Worm (Caenorhabditis elegans) whole organism, L2 larva: Measurements from ENCODE around the gene egl-27.

ENCODE experiments used
- C34F6.9 ChIP-seq: fragments of 150-350 bp; optimal IDR thresholded peaks from 2 replicates; lab custom pipeline; 2014; ENCODE audit warnings: missing biosample characterization, missing genetic modification characterization
- F13H6.1 ChIP-seq: sonication (generic microtip); optimal IDR thresholded peaks from 2 replicates; lab custom pipeline; 2016; ENCODE audit warnings: missing genetic modification characterization, missing compliant biosample characterization
- R02D3.7 ChIP-seq: fragments of 150-350 bp; optimal IDR thresholded peaks from 2 replicates; lab custom pipeline; 2014; ENCODE audit warnings: missing biosample characterization, missing genetic modification characterization
- Y55F3AM.14 ChIP-seq: fragments of 200-800 bp; sonication (Bioruptor generic); optimal IDR thresholded peaks from 2 replicates; lab custom pipeline; 2018; ENCODE audit warnings: mild to moderate bottlenecking, missing genetic modification characterization, missing compliant biosample characterization
- alr-1 ChIP-seq: fragments of 150-350 bp; optimal IDR thresholded peaks from 2 replicates; lab custom pipeline; 2014; ENCODE audit warnings: missing biosample characterization, missing genetic modification characterization
- aly-2 ChIP-seq: fragments of 150-350 bp; optimal IDR thresholded peaks from 2 replicates; lab custom pipeline; 2014; ENCODE audit warnings: missing biosample characterization, missing genetic modification characterization
- ama-1 ChIP-seq: fragments of 150-350 bp; optimal IDR thresholded peaks from 2 replicates; lab custom pipeline; 2018; ENCODE audit warnings: inconsistent platforms
- ceh-82 ChIP-seq: fragments of 150-350 bp; optimal IDR thresholded peaks from 2 replicates; lab custom pipeline; 2014; ENCODE audit warnings: missing biosample characterization, missing genetic modification characterization
- crh-2 ChIP-seq: sonication (generic microtip); optimal IDR thresholded peaks from 2 replicates; lab custom pipeline; 2017; ENCODE audit warnings: missing biosample characterization, missing genetic modification characterization
- egl-27 ChIP-seq: sonication (generic microtip); optimal IDR thresholded peaks from 3 replicates; lab custom pipeline; 2017; ENCODE audit warnings: missing biosample characterization, missing genetic modification reagents, missing genetic modification characterization
- elt-3 ChIP-seq: sonication (generic microtip); optimal IDR thresholded peaks from 2 replicates; lab custom pipeline; 2017; ENCODE audit warnings: missing biosample characterization, missing genetic modification characterization
- fos-1 ChIP-seq: fragments of 150-350 bp; optimal IDR thresholded peaks from 2 replicates; lab custom pipeline; 2014; ENCODE audit warnings: missing biosample characterization, missing genetic modification characterization
- gmeb-1 ChIP-seq: fragments of 150-350 bp; optimal IDR thresholded peaks from 2 replicates; lab custom pipeline; 2014; ENCODE audit warnings: missing biosample characterization, missing genetic modification characterization
- lin-11 ChIP-seq: fragments of 150-350 bp; sonication (generic microtip); optimal IDR thresholded peaks from 2 replicates; lab custom pipeline; 2014; ENCODE audit warnings: missing biosample characterization, missing genetic modification characterization, inconsistent platforms, mixed read lengths
- lin-13 ChIP-seq: fragments of 150-350 bp; optimal IDR thresholded peaks from 2 replicates; lab custom pipeline; 2014; ENCODE audit warnings: missing biosample characterization, missing genetic modification reagents, missing genetic modification characterization
- lin-39 ChIP-seq: fragments of 150-350 bp; optimal IDR thresholded peaks from 2 replicates; lab custom pipeline; 2014; ENCODE audit warnings: missing biosample characterization, missing genetic modification reagents, missing genetic modification characterization
- lsy-2 ChIP-seq, 2 experiments: fragments of 150-350 bp in 1 of 2; sonication (generic microtip) in 1 of 2; optimal IDR thresholded peaks; 2 replicates each; lab custom pipeline; 2014 to 2017; ENCODE audit warnings: missing biosample characterization in 2 of 2, missing genetic modification characterization in 2 of 2
- mab-5 ChIP-seq: fragments of 150-350 bp; optimal IDR thresholded peaks from 2 replicates; lab custom pipeline; 2014; ENCODE audit warnings: missing biosample characterization, missing genetic modification characterization
- mdl-1 ChIP-seq, 2 experiments: fragments of 150-350 bp in 1 of 2; sonication (generic microtip) in 1 of 2; optimal IDR thresholded peaks; 2 replicates each; lab custom pipeline; 2017; ENCODE audit warnings: missing biosample characterization in 2 of 2, missing genetic modification characterization in 2 of 2
- nhr-10 ChIP-seq: sonication (generic microtip); optimal IDR thresholded peaks from 2 replicates; lab custom pipeline; 2017; ENCODE audit warnings: missing biosample characterization, missing genetic modification characterization
- nhr-11 ChIP-seq: fragments of 150-350 bp; optimal IDR thresholded peaks from 2 replicates; lab custom pipeline; 2014; ENCODE audit warnings: missing biosample characterization, missing genetic modification characterization
- nhr-12 ChIP-seq: fragments of 150-350 bp; optimal IDR thresholded peaks from 2 replicates; lab custom pipeline; 2014; ENCODE audit warnings: missing biosample characterization, missing genetic modification characterization
- nhr-129 ChIP-seq: fragments of 150-350 bp; optimal IDR thresholded peaks from 2 replicates; lab custom pipeline; 2014; ENCODE audit warnings: missing biosample characterization, missing genetic modification characterization
- nhr-21 ChIP-seq: fragments of 150-350 bp; optimal IDR thresholded peaks from 2 replicates; lab custom pipeline; 2014; ENCODE audit warnings: missing biosample characterization, missing genetic modification characterization
- nhr-23 ChIP-seq: fragments of 150-350 bp; optimal IDR thresholded peaks from 2 replicates; lab custom pipeline; 2014; ENCODE audit warnings: missing biosample characterization, missing genetic modification reagents, missing genetic modification characterization
- nhr-237 ChIP-seq: fragments of 150-350 bp; optimal IDR thresholded peaks from 2 replicates; lab custom pipeline; 2014; ENCODE audit warnings: missing biosample characterization, missing genetic modification characterization
- nhr-25 ChIP-seq: fragments of 150-350 bp; sonication (generic microtip); optimal IDR thresholded peaks from 3 replicates; lab custom pipeline; 2014; ENCODE audit warnings: missing biosample characterization, missing genetic modification characterization
- nhr-6 ChIP-seq: fragments of 150-350 bp; optimal IDR thresholded peaks from 2 replicates; lab custom pipeline; 2014; ENCODE audit warnings: missing biosample characterization, missing genetic modification characterization
- peb-1 ChIP-seq: fragments of 150-350 bp; optimal IDR thresholded peaks from 2 replicates; lab custom pipeline; 2014; ENCODE audit warnings: missing biosample characterization, missing genetic modification characterization
- sma-3 ChIP-seq: sonication (generic microtip); optimal IDR thresholded peaks from 2 replicates; lab custom pipeline; 2016; ENCODE audit warnings: missing genetic modification reagents, missing genetic modification characterization, missing compliant biosample characterization
- sma-9 ChIP-seq, 2 experiments: fragments of 150-350 bp in 1 of 2; sonication (generic microtip) in 1 of 2; optimal IDR thresholded peaks; 2 replicates each; lab custom pipeline; 2014 to 2016; ENCODE audit warnings: missing genetic modification characterization in 2 of 2, mild to moderate bottlenecking in 1 of 2, missing biosample characterization in 1 of 2, missing compliant biosample characterization in 1 of 2, missing genetic modification reagents in 1 of 2, moderate library complexity in 1 of 2
- snpc-4 ChIP-seq: fragments of 150-350 bp; optimal IDR thresholded peaks from 2 replicates; lab custom pipeline; 2014; ENCODE audit warnings: missing biosample characterization, missing genetic modification characterization
- unc-39 ChIP-seq: fragments of 150-350 bp; optimal IDR thresholded peaks from 2 replicates; lab custom pipeline; 2014; ENCODE audit warnings: missing biosample characterization, missing genetic modification characterization
- unc-55 ChIP-seq: fragments of 150-350 bp; sonication (generic microtip); optimal IDR thresholded peaks from 3 replicates; lab custom pipeline; 2014; ENCODE audit warnings: missing biosample characterization, missing genetic modification reagents, missing genetic modification characterization
- unc-62 ChIP-seq: fragments of 150-350 bp; optimal IDR thresholded peaks from 2 replicates; lab custom pipeline; 2014; ENCODE audit warnings: missing biosample characterization, missing genetic modification reagents, missing genetic modification characterization
- zag-1 ChIP-seq: fragments of 150-350 bp; optimal IDR thresholded peaks from 2 replicates; lab custom pipeline; 2014; ENCODE audit warnings: missing biosample characterization, missing genetic modification characterization
- ztf-1 ChIP-seq: fragments of 200-800 bp; sonication (Bioruptor generic); conservative IDR thresholded peaks from 2 replicates; pipeline ENCODE4 v1.3.6; 2022; ENCODE audit warnings: missing genetic modification characterization, missing compliant biosample characterization
- ztf-11 ChIP-seq: sonication (generic microtip); optimal IDR thresholded peaks from 2 replicates; lab custom pipeline; 2017; ENCODE audit warnings: missing biosample characterization, missing genetic modification characterization
- ztf-4 ChIP-seq: fragments of 150-350 bp; optimal IDR thresholded peaks from 2 replicates; lab custom pipeline; 2014; ENCODE audit warnings: missing biosample characterization, missing genetic modification characterization

egl-27 gene

ce11 chrII:6849308-6849707 is 14.5 kb downstream of the egl-27 start (continued):
- TF ChIP-seq nhr-23 (tag; lab: Kevin White, UChicago) (no peak), ztf-1 (GFP tag; lab: Robert Waterston, UW) (no peak), ama-1 (lab: Kevin White, UChicago) (peak; percentile 65)

- TF ChIP-seq elt-3 (tag; lab: Kevin White, UChicago): no peak
- TF ChIP-seq nhr-25 (tag; lab: Kevin White, UChicago): no peak
- peak; percentile 42 for TF ChIP-seq F13H6.1 (tag; lab: Kevin White, UChicago)
Observed at ce11 chrII:6851938-6852337, 17.1 kb downstream of the egl-27 start, which contains the start of gene C04A2.15. Gene C04A2.15, plus strand, starts transcription at chrII:6852236.

ce11 chrII:6853059-6853466 is 18.3 kb downstream of the egl-27 start:
- TF ChIP-seq mab-5 (tag; lab: Kevin White, UChicago) (no peak), sma-9 (GFP tag; optimal IDR thresholded peaks at IDR 0.05; lab: Kevin White, UChicago) (peak; percentile 76), sma-9 (tag; optimal IDR thresholded peaks at IDR 0.05; lab: Kevin White, UChicago) (no peak), peb-1 (no peak), sma-3 (peak; percentile 59), unc-62 (GFP tag; lab: Kevin White, UChicago) (no peak), ceh-82 (no peak), alr-1 (tag; lab: Kevin White, UChicago) (no peak), nhr-10 (tag; lab: Kevin White, UChicago) (no peak), lin-13 (GFP tag; lab: Kevin White, UChicago) (peak; percentile 64), nhr-12 (tag; lab: Kevin White, UChicago) (no peak), nhr-11 (tag; lab: Kevin White, UChicago) (no peak), unc-55 (peak; percentile 69), unc-39 (peak; percentile 15), nhr-237 (tag; lab: Kevin White, UChicago) (no peak), crh-2 (tag; lab: Kevin White, UChicago) (peak; percentile 80), F13H6.1 (tag; lab: Kevin White, UChicago) (peak; percentile 73), ama-1 (lab: Kevin White, UChicago) (peak; percentile 28), nhr-25 (tag; lab: Kevin White, UChicago) (peak; percentile 50), gmeb-1 (tag; lab: Kevin White, UChicago) (peak; percentile 37), C34F6.9 (tag; lab: Kevin White, UChicago) (peak; percentile 73), lsy-2 (tag; optimal IDR thresholded peaks at IDR 0.05; lab: Kevin White, UChicago) (peak; percentile 49 to 63), nhr-129 (tag; lab: Kevin White, UChicago) (peak; percentile 88), zag-1 (tag; lab: Kevin White, UChicago) (peak; percentile 26), mdl-1 (tag; optimal IDR thresholded peaks at IDR 0.05; lab: Kevin White, UChicago) (peak in 1 of 2 experiments; percentile 23), nhr-21 (tag; lab: Kevin White, UChicago) (peak; percentile 75), lin-11 (tag; lab: Kevin White, UChicago) (peak; percentile 71), ztf-4 (tag; lab: Kevin White, UChicago) (peak; percentile 11), aly-2 (no peak), Y55F3AM.14 (GFP tag; lab: Kevin White, UChicago) (peak; percentile 47), fos-1 (peak; percentile 59), egl-27 (peak; percentile 82)

- TF ChIP-seq ztf-11 (tag; lab: Kevin White, UChicago): no peak
- TF ChIP-seq gmeb-1 (tag; lab: Kevin White, UChicago): no peak
- TF ChIP-seq lin-11 (tag; lab: Kevin White, UChicago): no peak
- TF ChIP-seq snpc-4 (tag; lab: Kevin White, UChicago): no peak
- TF ChIP-seq nhr-11 (tag; lab: Kevin White, UChicago): no peak
- no peak for TF ChIP-seq sma-3
- TF ChIP-seq R02D3.7 (tag; lab: Kevin White, UChicago): no peak
- TF ChIP-seq elt-3 (tag; lab: Kevin White, UChicago): no peak
- no peak for TF ChIP-seq ztf-1 (GFP tag; lab: Robert Waterston, UW)
- TF ChIP-seq nhr-237 (tag; lab: Kevin White, UChicago): no peak
- TF ChIP-seq nhr-10 (tag; lab: Kevin White, UChicago): no peak
- no peak for TF ChIP-seq lin-39 (tag; lab: Kevin White, UChicago)
- TF ChIP-seq ceh-82: no peak
- no peak for TF ChIP-seq peb-1
- TF ChIP-seq nhr-6 (tag; lab: Kevin White, UChicago): no peak
- TF ChIP-seq crh-2 (tag; lab: Kevin White, UChicago): no peak
Observed at ce11 chrII:6858201-6858600, 23.4 kb downstream of the egl-27 start, which contains the start of gene dnj-5. Gene dnj-5, minus strand, starts transcription at chrII:6858301.
